Fruit fly (Drosophila melanogaster) whole organism, wandering third instar larva: ENCODE measurements around the gene stol.

ENCODE experiments used
- CG9705 ChIP-seq: fragments of 200-800 bp; sonication (Bioruptor generic); optimal IDR thresholded peaks from 2 replicates; lab custom pipeline; 2018; ENCODE audit warnings: missing biosample characterization, mild to moderate bottlenecking, missing genetic modification characterization
- Dfd ChIP-seq: fragments of >200 bp; optimal IDR thresholded peaks from 2 replicates; lab custom pipeline; 2017; ENCODE audit warnings: missing biosample characterization, missing genetic modification characterization
- Dif ChIP-seq: fragments of 200-275, 200-300 bp; sonication (Bioruptor generic); optimal IDR thresholded peaks from 2 replicates; lab custom pipeline; 2018; ENCODE audit warnings: missing biosample characterization, missing genetic modification characterization; ENCODE audit not compliant: partially characterized antibody
- Hr83 ChIP-seq: fragments of 200-300 bp; sonication (Bioruptor generic); optimal IDR thresholded peaks from 2 replicates; lab custom pipeline; 2016; ENCODE audit warnings: missing biosample characterization, mild to moderate bottlenecking, missing genetic modification characterization, moderate library complexity; ENCODE audit not compliant: poor library complexity, severe bottlenecking
- OdsH ChIP-seq: fragments of 200-800 bp; sonication (Bioruptor generic); optimal IDR thresholded peaks from 2 replicates; lab custom pipeline; 2016; ENCODE audit warnings: missing biosample characterization, mild to moderate bottlenecking, missing genetic modification characterization
- br ChIP-seq: fragments of 200-800 bp; sonication (Bioruptor generic); optimal IDR thresholded peaks from 2 replicates; lab custom pipeline; 2016; ENCODE audit warnings: missing biosample characterization, missing genetic modification characterization
- fru ChIP-seq: fragments of 200-800 bp; sonication (Bioruptor generic); optimal IDR thresholded peaks from 3 replicates; lab custom pipeline; 2016; ENCODE audit warnings: missing biosample characterization, mild to moderate bottlenecking, missing genetic modification characterization
- sv ChIP-seq: fragments of 200-800 bp; sonication (Bioruptor generic); optimal IDR thresholded peaks from 3 replicates; lab custom pipeline; 2016; ENCODE audit warnings: missing biosample characterization, missing genetic modification characterization
- usp ChIP-seq: fragments of >200 bp; optimal IDR thresholded peaks from 2 replicates; lab custom pipeline; 2017; ENCODE audit warnings: missing biosample characterization, missing genetic modification characterization

- TF ChIP-seq Dfd (GFP tag; lab: Kevin White, UChicago) (no peak), OdsH (peak; percentile 80), Hr83 (GFP tag; lab: Kevin White, UChicago) (peak; percentile 66), CG9705 (GFP tag; lab: Kevin White, UChicago) (peak; percentile 33), br (GFP tag; lab: Kevin White, UChicago) (peak; percentile 79), fru (GFP tag; lab: Kevin White, UChicago) (peak; percentile 67), Dif (GFP tag; lab: Kevin White, UChicago) (no peak), sv (GFP tag; lab: Kevin White, UChicago) (no peak), usp (GFP tag; lab: Kevin White, UChicago) (no peak)
These were observed 43.6 kb upstream of the stol start for dm6 chr2L:15761409-15762407.
